Fruit fly (Drosophila melanogaster) whole organism, wandering third instar larva: ENCODE data around the gene Tsp33B.

Experiments
- GATAd ChIP-seq: sonication (Bioruptor generic); optimal IDR thresholded peaks from 2 replicates; lab custom pipeline; 2016; ENCODE audit warnings: missing biosample characterization, missing genetic modification characterization
- Hr78 ChIP-seq: fragments of >200 bp; optimal IDR thresholded peaks from 2 replicates; lab custom pipeline; 2017; ENCODE audit warnings: missing biosample characterization, missing genetic modification characterization
- Hr83 ChIP-seq: fragments of 200-300 bp; sonication (Bioruptor generic); optimal IDR thresholded peaks from 2 replicates; lab custom pipeline; 2016; ENCODE audit warnings: missing biosample characterization, mild to moderate bottlenecking, missing genetic modification characterization, moderate library complexity; ENCODE audit not compliant: poor library complexity, severe bottlenecking
- brk ChIP-seq: fragments of 200-800 bp; sonication (Bioruptor generic); optimal IDR thresholded peaks from 2 replicates; lab custom pipeline; 2016; ENCODE audit warnings: missing biosample characterization, mild to moderate bottlenecking, missing genetic modification characterization
- psq ChIP-seq: fragments of 200-800 bp; sonication (Bioruptor generic); optimal IDR thresholded peaks from 3 replicates; lab custom pipeline; 2017; ENCODE audit warnings: missing biosample characterization, mild to moderate bottlenecking, missing genetic modification characterization, moderate library complexity
- rgr ChIP-seq: fragments of 200-800 bp; sonication (Bioruptor generic); optimal IDR thresholded peaks from 3 replicates; lab custom pipeline; 2016; ENCODE audit warnings: missing biosample characterization, mild to moderate bottlenecking, missing genetic modification characterization
- sage ChIP-seq: fragments of 200-800 bp; sonication (Bioruptor generic); optimal IDR thresholded peaks from 2 replicates; lab custom pipeline; 2016; ENCODE audit warnings: missing biosample characterization, mild to moderate bottlenecking, missing genetic modification characterization
- sv ChIP-seq: fragments of 200-800 bp; sonication (Bioruptor generic); optimal IDR thresholded peaks from 3 replicates; lab custom pipeline; 2016; ENCODE audit warnings: missing biosample characterization, missing genetic modification characterization
- usp ChIP-seq: fragments of >200 bp; optimal IDR thresholded peaks from 2 replicates; lab custom pipeline; 2017; ENCODE audit warnings: missing biosample characterization, missing genetic modification characterization

DNA sequence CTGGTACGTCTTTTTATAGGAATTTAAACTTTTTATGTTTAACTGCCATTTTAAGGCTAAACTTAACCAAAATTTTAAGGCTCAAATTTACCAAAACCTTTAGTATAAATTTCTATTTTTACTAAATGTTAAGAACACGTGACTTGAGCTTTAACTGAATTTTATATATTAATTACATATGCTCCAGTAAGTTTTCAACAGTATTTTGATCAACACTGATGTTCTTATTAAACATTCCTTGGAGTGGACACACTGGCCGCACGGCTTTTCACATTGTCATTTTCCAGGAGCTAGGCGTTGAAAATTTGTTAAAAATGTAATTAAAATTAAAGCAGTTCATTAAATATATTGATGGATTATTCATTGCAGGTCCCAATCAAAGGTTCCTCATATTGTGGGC is 2.5 kb downstream of the Tsp33B start, which contains the start of gene CG14932:
- TF ChIP-seq usp (GFP tag; lab: Kevin White, UChicago) (no peak), psq (GFP tag; lab: Kevin White, UChicago) (no peak), GATAd (GFP tag; lab: Kevin White, UChicago) (no peak), sage (GFP tag; lab: Kevin White, UChicago) (no peak), brk (GFP tag; lab: Kevin White, UChicago) (no peak), Hr78 (GFP tag; lab: Kevin White, UChicago) (no peak), Hr83 (GFP tag; lab: Kevin White, UChicago) (no peak), rgr (GFP tag; lab: Kevin White, UChicago) (no peak), sv (no peak)
